Worm (Caenorhabditis elegans) whole organism, L2 larva: ENCODE results near the gene ufm-1.
A peak's percentile ranks its signal among the peaks of the same experiment; 100 is the strongest.

Experiments used
- C34F6.9 ChIP-seq: fragments of 150-350 bp; optimal IDR thresholded peaks from 2 replicates; lab custom pipeline; 2014; ENCODE audit warnings: missing biosample characterization, missing genetic modification characterization
- R02D3.7 ChIP-seq: fragments of 150-350 bp; optimal IDR thresholded peaks from 2 replicates; lab custom pipeline; 2014; ENCODE audit warnings: missing biosample characterization, missing genetic modification characterization
- Y55F3AM.14 ChIP-seq: fragments of 200-800 bp; sonication (Bioruptor generic); optimal IDR thresholded peaks from 2 replicates; lab custom pipeline; 2018; ENCODE audit warnings: mild to moderate bottlenecking, missing genetic modification characterization, missing compliant biosample characterization
- ZK546.5 ChIP-seq: sonication (generic microtip); optimal IDR thresholded peaks from 2 replicates; lab custom pipeline; 2017; ENCODE audit warnings: missing biosample characterization, missing genetic modification characterization
- alr-1 ChIP-seq: fragments of 150-350 bp; optimal IDR thresholded peaks from 2 replicates; lab custom pipeline; 2014; ENCODE audit warnings: missing biosample characterization, missing genetic modification characterization
- aly-2 ChIP-seq: fragments of 150-350 bp; optimal IDR thresholded peaks from 2 replicates; lab custom pipeline; 2014; ENCODE audit warnings: missing biosample characterization, missing genetic modification characterization
- ama-1 ChIP-seq: fragments of 150-350 bp; optimal IDR thresholded peaks from 2 replicates; lab custom pipeline; 2018; ENCODE audit warnings: inconsistent platforms
- blmp-1 ChIP-seq: sonication (generic microtip); optimal IDR thresholded peaks from 2 replicates; lab custom pipeline; 2017; ENCODE audit warnings: missing genetic modification characterization, mild to moderate bottlenecking, missing compliant biosample characterization, antibody characterized with exemption, moderate library complexity; ENCODE audit not compliant: insufficient read depth
- ceh-16 ChIP-seq: fragments of 150-350 bp; optimal IDR thresholded peaks from 2 replicates; lab custom pipeline; 2014; ENCODE audit warnings: missing biosample characterization, missing genetic modification characterization
- crh-2 ChIP-seq: sonication (generic microtip); optimal IDR thresholded peaks from 2 replicates; lab custom pipeline; 2017; ENCODE audit warnings: missing biosample characterization, missing genetic modification characterization
- dmd-4 ChIP-seq: sonication (generic microtip); optimal IDR thresholded peaks from 2 replicates; lab custom pipeline; 2017; ENCODE audit warnings: missing biosample characterization, missing genetic modification characterization
- egl-27 ChIP-seq: sonication (generic microtip); optimal IDR thresholded peaks from 3 replicates; lab custom pipeline; 2017; ENCODE audit warnings: missing biosample characterization, missing genetic modification reagents, missing genetic modification characterization
- elt-1 ChIP-seq: fragments of 150-350 bp; optimal IDR thresholded peaks from 2 replicates; lab custom pipeline; 2014; ENCODE audit warnings: missing biosample characterization, missing genetic modification characterization
- fos-1 ChIP-seq: fragments of 150-350 bp; optimal IDR thresholded peaks from 2 replicates; lab custom pipeline; 2014; ENCODE audit warnings: missing biosample characterization, missing genetic modification characterization
- lin-11 ChIP-seq: fragments of 150-350 bp; sonication (generic microtip); optimal IDR thresholded peaks from 2 replicates; lab custom pipeline; 2014; ENCODE audit warnings: missing biosample characterization, missing genetic modification characterization, inconsistent platforms, mixed read lengths
- lin-13 ChIP-seq: fragments of 150-350 bp; optimal IDR thresholded peaks from 2 replicates; lab custom pipeline; 2014; ENCODE audit warnings: missing biosample characterization, missing genetic modification reagents, missing genetic modification characterization
- lin-39 ChIP-seq: fragments of 150-350 bp; optimal IDR thresholded peaks from 2 replicates; lab custom pipeline; 2014; ENCODE audit warnings: missing biosample characterization, missing genetic modification reagents, missing genetic modification characterization
- lsy-2 ChIP-seq, 2 experiments: fragments of 150-350 bp in 1 of 2; sonication (generic microtip) in 1 of 2; optimal IDR thresholded peaks; 2 replicates each; lab custom pipeline; 2014 to 2017; ENCODE audit warnings: missing biosample characterization in 2 of 2, missing genetic modification characterization in 2 of 2
- mab-5 ChIP-seq: fragments of 150-350 bp; optimal IDR thresholded peaks from 2 replicates; lab custom pipeline; 2014; ENCODE audit warnings: missing biosample characterization, missing genetic modification characterization
- mdl-1 ChIP-seq, 2 experiments: fragments of 150-350 bp in 1 of 2; sonication (generic microtip) in 1 of 2; optimal IDR thresholded peaks; 2 replicates each; lab custom pipeline; 2017; ENCODE audit warnings: missing biosample characterization in 2 of 2, missing genetic modification characterization in 2 of 2
- nhr-10 ChIP-seq: sonication (generic microtip); optimal IDR thresholded peaks from 2 replicates; lab custom pipeline; 2017; ENCODE audit warnings: missing biosample characterization, missing genetic modification characterization
- nhr-12 ChIP-seq: fragments of 150-350 bp; optimal IDR thresholded peaks from 2 replicates; lab custom pipeline; 2014; ENCODE audit warnings: missing biosample characterization, missing genetic modification characterization
- nhr-129 ChIP-seq: fragments of 150-350 bp; optimal IDR thresholded peaks from 2 replicates; lab custom pipeline; 2014; ENCODE audit warnings: missing biosample characterization, missing genetic modification characterization
- nhr-23 ChIP-seq: fragments of 150-350 bp; optimal IDR thresholded peaks from 2 replicates; lab custom pipeline; 2014; ENCODE audit warnings: missing biosample characterization, missing genetic modification reagents, missing genetic modification characterization
- nhr-237 ChIP-seq: fragments of 150-350 bp; optimal IDR thresholded peaks from 2 replicates; lab custom pipeline; 2014; ENCODE audit warnings: missing biosample characterization, missing genetic modification characterization
- nhr-25 ChIP-seq: fragments of 150-350 bp; sonication (generic microtip); optimal IDR thresholded peaks from 3 replicates; lab custom pipeline; 2014; ENCODE audit warnings: missing biosample characterization, missing genetic modification characterization
- nhr-6 ChIP-seq: fragments of 150-350 bp; optimal IDR thresholded peaks from 2 replicates; lab custom pipeline; 2014; ENCODE audit warnings: missing biosample characterization, missing genetic modification characterization
- skn-1 ChIP-seq: sonication (generic microtip); optimal IDR thresholded peaks from 2 replicates; lab custom pipeline; 2017; ENCODE audit warnings: missing biosample characterization, missing genetic modification characterization
- sma-3 ChIP-seq: sonication (generic microtip); optimal IDR thresholded peaks from 2 replicates; lab custom pipeline; 2016; ENCODE audit warnings: missing genetic modification reagents, missing genetic modification characterization, missing compliant biosample characterization
- sma-9 ChIP-seq, 2 experiments: fragments of 150-350 bp in 1 of 2; sonication (generic microtip) in 1 of 2; optimal IDR thresholded peaks; 2 replicates each; lab custom pipeline; 2014 to 2016; ENCODE audit warnings: missing genetic modification characterization in 2 of 2, mild to moderate bottlenecking in 1 of 2, missing biosample characterization in 1 of 2, missing compliant biosample characterization in 1 of 2, missing genetic modification reagents in 1 of 2, moderate library complexity in 1 of 2
- snpc-4 ChIP-seq: fragments of 150-350 bp; optimal IDR thresholded peaks from 2 replicates; lab custom pipeline; 2014; ENCODE audit warnings: missing biosample characterization, missing genetic modification characterization
- unc-39 ChIP-seq: fragments of 150-350 bp; optimal IDR thresholded peaks from 2 replicates; lab custom pipeline; 2014; ENCODE audit warnings: missing biosample characterization, missing genetic modification characterization
- unc-55 ChIP-seq: fragments of 150-350 bp; sonication (generic microtip); optimal IDR thresholded peaks from 3 replicates; lab custom pipeline; 2014; ENCODE audit warnings: missing biosample characterization, missing genetic modification reagents, missing genetic modification characterization
- unc-62 ChIP-seq: fragments of 150-350 bp; optimal IDR thresholded peaks from 2 replicates; lab custom pipeline; 2014; ENCODE audit warnings: missing biosample characterization, missing genetic modification reagents, missing genetic modification characterization
- zag-1 ChIP-seq: fragments of 150-350 bp; optimal IDR thresholded peaks from 2 replicates; lab custom pipeline; 2014; ENCODE audit warnings: missing biosample characterization, missing genetic modification characterization
- ztf-1 ChIP-seq: fragments of 200-800 bp; sonication (Bioruptor generic); conservative IDR thresholded peaks from 2 replicates; pipeline ENCODE4 v1.3.6; 2022; ENCODE audit warnings: missing genetic modification characterization, missing compliant biosample characterization
- ztf-11 ChIP-seq: sonication (generic microtip); optimal IDR thresholded peaks from 2 replicates; lab custom pipeline; 2017; ENCODE audit warnings: missing biosample characterization, missing genetic modification characterization
- ztf-4 ChIP-seq: fragments of 150-350 bp; optimal IDR thresholded peaks from 2 replicates; lab custom pipeline; 2014; ENCODE audit warnings: missing biosample characterization, missing genetic modification characterization

ufm-1 gene

ce11 chrIII:7858407-7859029 lies at the start of gene ufm-1, which contains the start of gene coq-5:
ufm-1 (plus strand) TSS chrIII:7858979.
coq-5 (minus strand) TSS chrIII:7858457.
- peak in 1 of 2 experiments; percentile 43 for TF ChIP-seq lsy-2 (tag; optimal IDR thresholded peaks at IDR 0.05; lab: Kevin White, UChicago)
- no peak for TF ChIP-seq egl-27 (tag; lab: Kevin White, UChicago)
- no peak for TF ChIP-seq nhr-12 (tag; lab: Kevin White, UChicago)
- no peak for TF ChIP-seq lin-11 (tag; lab: Kevin White, UChicago)
- no peak for TF ChIP-seq blmp-1 (tag; lab: Kevin White, UChicago)
- TF ChIP-seq nhr-23 (tag; lab: Kevin White, UChicago), result no peak
- no peak for TF ChIP-seq nhr-25 (tag; lab: Kevin White, UChicago)
- TF ChIP-seq sma-9 (GFP tag; optimal IDR thresholded peaks at IDR 0.05; lab: Kevin White, UChicago), result no peak
- no peak for TF ChIP-seq sma-9 (tag; optimal IDR thresholded peaks at IDR 0.05; lab: Kevin White, UChicago)
- TF ChIP-seq ztf-4, result no peak
- TF ChIP-seq dmd-4 (tag; lab: Kevin White, UChicago), result no peak
- no peak for TF ChIP-seq alr-1
- TF ChIP-seq mdl-1 (tag; optimal IDR thresholded peaks at IDR 0.05; lab: Kevin White, UChicago), result no peak
- TF ChIP-seq mab-5 (tag; lab: Kevin White, UChicago), result no peak
- no peak for TF ChIP-seq lin-13 (GFP tag; lab: Kevin White, UChicago)
- TF ChIP-seq Y55F3AM.14 (GFP tag; lab: Kevin White, UChicago), result no peak
- TF ChIP-seq ama-1, result no peak
- TF ChIP-seq sma-3 (GFP tag; lab: Kevin White, UChicago), result peak; percentile 18
- TF ChIP-seq unc-39, result no peak
- no peak for TF ChIP-seq unc-62 (GFP tag; lab: Kevin White, UChicago)
- TF ChIP-seq R02D3.7 (tag; lab: Kevin White, UChicago), result no peak
- no peak for TF ChIP-seq nhr-129 (tag; lab: Kevin White, UChicago)
- no peak for TF ChIP-seq lin-39 (tag; lab: Kevin White, UChicago)
- TF ChIP-seq zag-1 (tag; lab: Kevin White, UChicago), result no peak
- TF ChIP-seq skn-1 (tag; lab: Kevin White, UChicago), result no peak
- no peak for TF ChIP-seq aly-2 (tag; lab: Kevin White, UChicago)
- TF ChIP-seq ceh-16 (tag; lab: Kevin White, UChicago), result no peak
- no peak for TF ChIP-seq snpc-4 (tag; lab: Kevin White, UChicago)
- TF ChIP-seq nhr-237 (tag; lab: Kevin White, UChicago), result no peak
- TF ChIP-seq C34F6.9 (tag; lab: Kevin White, UChicago), result peak; percentile 56
- no peak for TF ChIP-seq fos-1
- no peak for TF ChIP-seq ztf-1 (GFP tag; lab: Robert Waterston, UW)
- peak; percentile 7 for TF ChIP-seq crh-2

- TF ChIP-seq ZK546.5 (tag; lab: Kevin White, UChicago) (no peak), unc-39 (no peak), nhr-25 (tag; lab: Kevin White, UChicago) (no peak), unc-55 (GFP tag; lab: Kevin White, UChicago) (no peak), nhr-12 (tag; lab: Kevin White, UChicago) (no peak), nhr-23 (tag; lab: Kevin White, UChicago) (no peak), nhr-10 (tag; lab: Kevin White, UChicago) (no peak), R02D3.7 (tag; lab: Kevin White, UChicago) (no peak), snpc-4 (tag; lab: Kevin White, UChicago) (no peak), ztf-11 (no peak), nhr-6 (tag; lab: Kevin White, UChicago) (no peak), dmd-4 (tag; lab: Kevin White, UChicago) (no peak), aly-2 (tag; lab: Kevin White, UChicago) (no peak), elt-1 (tag; lab: Kevin White, UChicago) (no peak)
Measured at ce11 chrIII:7809033-7809432, 49.7 kb upstream of the ufm-1 start.
